Worm (Caenorhabditis elegans): ENCODE data around the gene sra-2.

The sra-2 gene

DNA sequence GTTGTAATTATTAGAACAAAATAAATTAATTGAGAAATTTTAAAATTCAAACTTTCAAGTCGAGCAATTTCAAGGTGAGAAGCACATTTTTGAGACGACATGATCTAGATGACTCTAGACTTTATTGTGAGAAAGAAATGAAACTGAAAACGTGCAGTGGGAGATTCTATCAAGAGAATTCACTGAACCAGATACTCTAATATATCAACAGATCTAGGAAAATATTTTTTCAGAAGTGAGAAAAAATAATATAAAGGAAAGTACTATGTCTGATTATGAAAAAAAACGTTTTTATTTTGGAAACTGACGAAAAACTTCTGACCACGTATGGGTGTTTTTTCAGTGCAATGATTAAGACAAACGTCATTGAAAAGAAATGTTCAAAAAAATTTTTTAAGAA, 12.1 kb downstream of the sra-2 start, which contains the start of gene sra-3:
sra-3 (minus strand) TSS at position 101 of the 400 bp plus-strand sequence.
- TF ChIP-seq tra-4 (tag; optimal IDR thresholded peaks at IDR 0.05), result no peak
- TF ChIP-seq ets-7 (tag; optimal IDR thresholded peaks at IDR 0.05), result no peak
- no peak for TF ChIP-seq pes-1 (GFP tag; IDR thresholded peaks at IDR 0.05)
- no peak for TF ChIP-seq tbx-37 (GFP tag; conservative IDR thresholded peaks at IDR 0.05)
- no peak for TF ChIP-seq sea-1 (GFP tag; conservative IDR thresholded peaks at IDR 0.05)
- no peak for TF ChIP-seq hmg-4 (GFP tag; optimal IDR thresholded peaks at IDR 0.05)
- no peak for TF ChIP-seq aly-1 (tag; optimal IDR thresholded peaks at IDR 0.05)
- no peak for TF ChIP-seq scrt-1 (GFP tag; IDR thresholded peaks at IDR 0.05)
- no peak for TF ChIP-seq hmbx-1 (tag; optimal IDR thresholded peaks at IDR 0.05)
- no peak for TF ChIP-seq hnd-1 (tag; optimal IDR thresholded peaks at IDR 0.05)
- no peak for TF ChIP-seq ceh-13 (GFP tag; optimal IDR thresholded peaks at IDR 0.05)
- no peak for TF ChIP-seq ama-1 (optimal IDR thresholded peaks at IDR 0.05)
- TF ChIP-seq flt-1 (GFP tag; IDR thresholded peaks at IDR 0.05), result no peak
- TF ChIP-seq B0310.2 (tag; optimal IDR thresholded peaks at IDR 0.05), result no peak
- no peak for TF ChIP-seq tbx-11 (GFP tag; IDR thresholded peaks at IDR 0.05)

ce11 chrII:9542785-9543184, 14.2 kb downstream of the sra-2 start, which contains the start of gene sra-4:
Gene sra-4, minus strand, starts transcription at chrII:9542885.
- TF ChIP-seq scrt-1 (GFP tag; IDR thresholded peaks at IDR 0.05) (no peak), ceh-36 (tag; optimal IDR thresholded peaks at IDR 0.05) (no peak), ama-1 (optimal IDR thresholded peaks at IDR 0.05) (no peak), flt-1 (GFP tag; IDR thresholded peaks at IDR 0.05) (no peak), aly-1 (tag; optimal IDR thresholded peaks at IDR 0.05) (no peak), hnd-1 (tag; optimal IDR thresholded peaks at IDR 0.05) (no peak), tbx-11 (GFP tag; IDR thresholded peaks at IDR 0.05) (no peak), tbx-37 (GFP tag; conservative IDR thresholded peaks at IDR 0.05) (no peak), tra-4 (tag; optimal IDR thresholded peaks at IDR 0.05) (no peak), hmg-4 (GFP tag; optimal IDR thresholded peaks at IDR 0.05) (no peak), hmbx-1 (tag; optimal IDR thresholded peaks at IDR 0.05) (no peak), sea-1 (GFP tag; conservative IDR thresholded peaks at IDR 0.05) (no peak), F13C5.2 (tag; optimal IDR thresholded peaks at IDR 0.05) (no peak), B0310.2 (tag; optimal IDR thresholded peaks at IDR 0.05) (no peak), ets-7 (tag; optimal IDR thresholded peaks at IDR 0.05) (no peak), pes-1 (GFP tag; IDR thresholded peaks at IDR 0.05) (no peak), ceh-13 (GFP tag; optimal IDR thresholded peaks at IDR 0.05) (no peak)

ce11 chrII:9544386-9544785, 15.8 kb downstream of the sra-2 start, which contains the start of gene sra-7:
Gene sra-7, plus strand, starts transcription at chrII:9544686.
- no peak for TF ChIP-seq ets-7 (tag; optimal IDR thresholded peaks at IDR 0.05)
- TF ChIP-seq ceh-36 (tag; optimal IDR thresholded peaks at IDR 0.05), result no peak
- TF ChIP-seq tbx-37 (GFP tag; conservative IDR thresholded peaks at IDR 0.05), result no peak
- TF ChIP-seq aly-1 (tag; optimal IDR thresholded peaks at IDR 0.05), result no peak
- TF ChIP-seq scrt-1 (GFP tag; IDR thresholded peaks at IDR 0.05), result no peak
- TF ChIP-seq tbx-11 (GFP tag; IDR thresholded peaks at IDR 0.05), result no peak
- TF ChIP-seq tra-4 (tag; optimal IDR thresholded peaks at IDR 0.05), result no peak
- TF ChIP-seq ceh-13 (GFP tag; optimal IDR thresholded peaks at IDR 0.05), result no peak
- no peak for TF ChIP-seq sea-1 (GFP tag; conservative IDR thresholded peaks at IDR 0.05)
- TF ChIP-seq hmg-4 (GFP tag; optimal IDR thresholded peaks at IDR 0.05), result no peak
- no peak for TF ChIP-seq hnd-1 (tag; optimal IDR thresholded peaks at IDR 0.05)
- no peak for TF ChIP-seq B0310.2 (tag; optimal IDR thresholded peaks at IDR 0.05)
- no peak for TF ChIP-seq pes-1 (GFP tag; IDR thresholded peaks at IDR 0.05)
- TF ChIP-seq flt-1 (GFP tag; IDR thresholded peaks at IDR 0.05), result no peak
- TF ChIP-seq hmbx-1 (tag; optimal IDR thresholded peaks at IDR 0.05), result no peak
- TF ChIP-seq F13C5.2 (tag; optimal IDR thresholded peaks at IDR 0.05), result no peak

DNA sequence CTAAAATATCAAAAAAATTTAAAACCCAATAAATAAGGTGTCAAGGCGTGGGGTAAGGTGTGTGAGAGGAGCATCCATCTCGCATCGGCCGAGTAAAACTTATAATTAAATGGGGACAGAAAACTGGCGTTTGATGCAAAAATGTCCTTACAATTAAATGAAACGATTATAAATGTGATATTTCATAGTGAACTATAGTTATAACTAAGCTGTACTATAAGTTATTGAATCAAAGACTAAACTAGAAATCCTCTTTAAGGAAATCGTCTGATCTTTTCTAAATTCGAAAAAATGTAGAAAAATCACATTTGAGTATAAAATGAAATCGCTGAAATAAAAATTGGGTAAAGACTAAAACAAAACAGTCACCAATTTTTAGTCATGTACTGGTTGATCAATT, 22.1 kb downstream of the sra-2 start, which contains the start of gene sra-6:
sra-6 (minus strand) TSS at position 101 of the 400 bp plus-strand sequence.
- no peak for TF ChIP-seq tra-4 (tag; optimal IDR thresholded peaks at IDR 0.05)

- TF ChIP-seq hnd-1 (tag; optimal IDR thresholded peaks at IDR 0.05), result no peak
- TF ChIP-seq ceh-13 (GFP tag; optimal IDR thresholded peaks at IDR 0.05), result no peak
- no peak for TF ChIP-seq hmbx-1 (tag; optimal IDR thresholded peaks at IDR 0.05)
- no peak for TF ChIP-seq tbx-37 (GFP tag; conservative IDR thresholded peaks at IDR 0.05)
- TF ChIP-seq ama-1 (optimal IDR thresholded peaks at IDR 0.05), result no peak
- TF ChIP-seq F13C5.2 (tag; optimal IDR thresholded peaks at IDR 0.05), result no peak
- TF ChIP-seq aly-1 (tag; optimal IDR thresholded peaks at IDR 0.05), result no peak
- TF ChIP-seq ets-7 (tag; optimal IDR thresholded peaks at IDR 0.05), result no peak
- TF ChIP-seq B0310.2 (tag; optimal IDR thresholded peaks at IDR 0.05), result no peak
- no peak for TF ChIP-seq flt-1 (GFP tag; IDR thresholded peaks at IDR 0.05)
- no peak for TF ChIP-seq tbx-11 (GFP tag; IDR thresholded peaks at IDR 0.05)
- TF ChIP-seq scrt-1 (GFP tag; IDR thresholded peaks at IDR 0.05), result no peak
- TF ChIP-seq sea-1 (GFP tag; conservative IDR thresholded peaks at IDR 0.05), result no peak
- no peak for TF ChIP-seq tra-4 (tag; optimal IDR thresholded peaks at IDR 0.05)
Observed at ce11 chrII:9551536-9551935, 23.0 kb downstream of the sra-2 start, which contains the start of gene F35H8.12. Gene F35H8.12, plus strand, starts transcription at chrII:9551836.

ce11 chrII:9553179-9553578, 24.6 kb downstream of the sra-2 start, which contains the start of gene F35H8.1:
Gene F35H8.1, minus strand, starts transcription at chrII:9553279.
- TF ChIP-seq B0310.2 (tag; optimal IDR thresholded peaks at IDR 0.05), result no peak
- no peak for TF ChIP-seq hmg-4 (GFP tag; optimal IDR thresholded peaks at IDR 0.05)
- no peak for TF ChIP-seq flt-1 (GFP tag; IDR thresholded peaks at IDR 0.05)
- TF ChIP-seq pes-1 (GFP tag; IDR thresholded peaks at IDR 0.05), result no peak
- no peak for TF ChIP-seq aly-1 (tag; optimal IDR thresholded peaks at IDR 0.05)
- no peak for TF ChIP-seq tbx-11 (GFP tag; IDR thresholded peaks at IDR 0.05)
- no peak for TF ChIP-seq ama-1 (optimal IDR thresholded peaks at IDR 0.05)

ce11 chrII:9554925-9555553, 26.5 kb downstream of the sra-2 start, which contains the start of gene F35H8.2:
Gene F35H8.2, plus strand, starts transcription at chrII:9555503.
- no peak for TF ChIP-seq ceh-13 (GFP tag; optimal IDR thresholded peaks at IDR 0.05)
- TF ChIP-seq scrt-1 (GFP tag; IDR thresholded peaks at IDR 0.05), result no peak
- no peak for TF ChIP-seq ama-1 (optimal IDR thresholded peaks at IDR 0.05)
- TF ChIP-seq hmg-4 (GFP tag; optimal IDR thresholded peaks at IDR 0.05), result no peak
- TF ChIP-seq tra-4 (tag; optimal IDR thresholded peaks at IDR 0.05), result no peak
- no peak for TF ChIP-seq flt-1 (GFP tag; IDR thresholded peaks at IDR 0.05)
- no peak for TF ChIP-seq sea-1 (GFP tag; conservative IDR thresholded peaks at IDR 0.05)
- no peak for TF ChIP-seq ets-7 (tag; optimal IDR thresholded peaks at IDR 0.05)
- TF ChIP-seq ceh-36 (tag; optimal IDR thresholded peaks at IDR 0.05), result no peak
- no peak for TF ChIP-seq hnd-1 (tag; optimal IDR thresholded peaks at IDR 0.05)
- no peak for TF ChIP-seq hmbx-1 (tag; optimal IDR thresholded peaks at IDR 0.05)
- TF ChIP-seq B0310.2 (tag; optimal IDR thresholded peaks at IDR 0.05), result no peak
- no peak for TF ChIP-seq tbx-37 (GFP tag; conservative IDR thresholded peaks at IDR 0.05)
- no peak for TF ChIP-seq pes-1 (GFP tag; IDR thresholded peaks at IDR 0.05)
- TF ChIP-seq F13C5.2 (tag; optimal IDR thresholded peaks at IDR 0.05), result no peak
- TF ChIP-seq aly-1 (tag; optimal IDR thresholded peaks at IDR 0.05), result no peak
